Fruit fly (Drosophila melanogaster): ENCODE measurements around the gene CG7840.

The CG7840 gene

dm6 chr2L:8276287-8276686 lies 29.1 kb upstream of the CG7840 start (continued):
- TF ChIP-seq CG9876 (GFP tag; optimal IDR thresholded peaks at IDR 0.05), result no peak
- no peak for TF ChIP-seq HLH4C (GFP tag; IDR thresholded peaks at IDR 0.05; ENCODE audit: partially characterized antibody)
- TF ChIP-seq nmo (GFP tag; optimal IDR thresholded peaks at IDR 0.05), result no peak
- TF ChIP-seq CG6813 (GFP tag; optimal IDR thresholded peaks at IDR 0.05), result peak; percentile 35
- TF ChIP-seq CG15696 (tag; optimal IDR thresholded peaks at IDR 0.05), result peak; percentile 85
- TF ChIP-seq CG6689 (GFP tag; IDR thresholded peaks at IDR 0.05), result no peak
- peak; percentile 37 for TF ChIP-seq CG1603 (tag; optimal IDR thresholded peaks at IDR 0.05)
- TF ChIP-seq CG10959 (GFP tag; IDR thresholded peaks at IDR 0.05), result 0 out of 2 replicates have a peak, but pooled peaks have one; percentile 33
- no peak for TF ChIP-seq CG11504 (tag; optimal IDR thresholded peaks at IDR 0.05)
- TF ChIP-seq CG14965 (GFP tag; optimal IDR thresholded peaks at IDR 0.05; ENCODE audit: borderline replicate concordance), result no peak
- no peak for TF ChIP-seq slbo (GFP tag; IDR thresholded peaks at IDR 0.05)
- TF ChIP-seq emc (GFP tag; optimal IDR thresholded peaks at IDR 0.05), result no peak
- TF ChIP-seq CG30431 (GFP tag; optimal IDR thresholded peaks at IDR 0.05), result no peak
- TF ChIP-seq CG12391 (tag; optimal IDR thresholded peaks at IDR 0.05), result no peak
- no peak for TF ChIP-seq zfh2 (GFP tag; optimal IDR thresholded peaks at IDR 0.05)
- no peak for TF ChIP-seq CG6791 (GFP tag; IDR thresholded peaks at IDR 0.05; ENCODE audit: partially characterized antibody)
- TF ChIP-seq CG11398 (GFP tag; optimal IDR thresholded peaks at IDR 0.05), result no peak
- no peak for TF ChIP-seq CG16815 (GFP tag; optimal IDR thresholded peaks at IDR 0.05)
- no peak for TF ChIP-seq lilli (GFP tag; optimal IDR thresholded peaks at IDR 0.05)
- TF ChIP-seq CG18599 (GFP tag; optimal IDR thresholded peaks at IDR 0.05), result no peak
- no peak for TF ChIP-seq Hmr (GFP tag; optimal IDR thresholded peaks at IDR 0.05)
- TF ChIP-seq nau (GFP tag; optimal IDR thresholded peaks at IDR 0.05), result no peak
- TF ChIP-seq CG12769 (tag; optimal IDR thresholded peaks at IDR 0.05), result no peak
- TF ChIP-seq CG8765 (GFP tag; IDR thresholded peaks at IDR 0.05), result no peak
- TF ChIP-seq CG3407 (GFP tag; optimal IDR thresholded peaks at IDR 0.05), result no peak
- no peak for TF ChIP-seq CG10147 (GFP tag; optimal IDR thresholded peaks at IDR 0.05)
- TF ChIP-seq CG9437 (GFP tag; optimal IDR thresholded peaks at IDR 0.05), result no peak
- no peak for TF ChIP-seq unpg (GFP tag; optimal IDR thresholded peaks at IDR 0.05)
- peak in 1 of 3 experiments; percentile 10 for TF ChIP-seq lola (GFP tag; optimal IDR thresholded peaks at IDR 0.05)
- no peak for TF ChIP-seq CG12659 (GFP tag; optimal IDR thresholded peaks at IDR 0.05)
- no peak for TF ChIP-seq Atf6 (GFP tag; IDR thresholded peaks at IDR 0.05)
- TF ChIP-seq CG14667 (GFP tag; IDR thresholded peaks at IDR 0.05), result no peak
- TF ChIP-seq CG30403 (GFP tag; optimal IDR thresholded peaks at IDR 0.05), result no peak
- TF ChIP-seq dmrt11E (tag; optimal IDR thresholded peaks at IDR 0.05), result peak; percentile 70
- TF ChIP-seq oc (tag; optimal IDR thresholded peaks at IDR 0.05), result peak; percentile 17
- TF ChIP-seq Sry-β (GFP tag; optimal IDR thresholded peaks at IDR 0.05), result no peak
- no peak for TF ChIP-seq Fer1 (GFP tag; optimal IDR thresholded peaks at IDR 0.05)
- no peak for TF ChIP-seq nom (GFP tag; optimal IDR thresholded peaks at IDR 0.05)
- no peak for TF ChIP-seq ranshi (GFP tag; IDR thresholded peaks at IDR 0.05)
- no peak for TF ChIP-seq Hey (tag; optimal IDR thresholded peaks at IDR 0.05)
- TF ChIP-seq Taf1 (GFP tag; IDR thresholded peaks at IDR 0.05), result no peak
- TF ChIP-seq CG14860 (GFP tag; IDR thresholded peaks at IDR 0.05; ENCODE audit: partially characterized antibody), result no peak
- no peak for TF ChIP-seq Eip74EF (GFP tag; optimal IDR thresholded peaks at IDR 0.05)
- no peak for TF ChIP-seq trem (tag; optimal IDR thresholded peaks at IDR 0.05)
- TF ChIP-seq B-H2 (GFP tag; optimal IDR thresholded peaks at IDR 0.05), result no peak
- TF ChIP-seq CG33557 (GFP tag; optimal IDR thresholded peaks at IDR 0.05), result peak; percentile 8
- no peak for TF ChIP-seq CG4854 (GFP tag; optimal IDR thresholded peaks at IDR 0.05)
- no peak for TF ChIP-seq Nf-YC (tag; optimal IDR thresholded peaks at IDR 0.05)
- TF ChIP-seq br (optimal IDR thresholded peaks at IDR 0.05), result no peak
- no peak for TF ChIP-seq Sox102F (GFP tag; optimal IDR thresholded peaks at IDR 0.05)

All from whole organism, embryonic.